Worm (Caenorhabditis elegans) whole organism, L2 larva: Measurements from ENCODE around the gene W06D12.6.

ENCODE experiments used
- C34F6.9 ChIP-seq: fragments of 150-350 bp; optimal IDR thresholded peaks from 2 replicates; lab custom pipeline; 2014; ENCODE audit warnings: missing biosample characterization, missing genetic modification characterization
- R02D3.7 ChIP-seq: fragments of 150-350 bp; optimal IDR thresholded peaks from 2 replicates; lab custom pipeline; 2014; ENCODE audit warnings: missing biosample characterization, missing genetic modification characterization
- Y55F3AM.14 ChIP-seq: fragments of 200-800 bp; sonication (Bioruptor generic); optimal IDR thresholded peaks from 2 replicates; lab custom pipeline; 2018; ENCODE audit warnings: mild to moderate bottlenecking, missing genetic modification characterization, missing compliant biosample characterization
- ZK546.5 ChIP-seq: sonication (generic microtip); optimal IDR thresholded peaks from 2 replicates; lab custom pipeline; 2017; ENCODE audit warnings: missing biosample characterization, missing genetic modification characterization
- alr-1 ChIP-seq: fragments of 150-350 bp; optimal IDR thresholded peaks from 2 replicates; lab custom pipeline; 2014; ENCODE audit warnings: missing biosample characterization, missing genetic modification characterization
- ama-1 ChIP-seq: fragments of 150-350 bp; optimal IDR thresholded peaks from 2 replicates; lab custom pipeline; 2018; ENCODE audit warnings: inconsistent platforms
- ceh-16 ChIP-seq: fragments of 150-350 bp; optimal IDR thresholded peaks from 2 replicates; lab custom pipeline; 2014; ENCODE audit warnings: missing biosample characterization, missing genetic modification characterization
- crh-2 ChIP-seq: sonication (generic microtip); optimal IDR thresholded peaks from 2 replicates; lab custom pipeline; 2017; ENCODE audit warnings: missing biosample characterization, missing genetic modification characterization
- dmd-4 ChIP-seq: sonication (generic microtip); optimal IDR thresholded peaks from 2 replicates; lab custom pipeline; 2017; ENCODE audit warnings: missing biosample characterization, missing genetic modification characterization
- egl-27 ChIP-seq: sonication (generic microtip); optimal IDR thresholded peaks from 3 replicates; lab custom pipeline; 2017; ENCODE audit warnings: missing biosample characterization, missing genetic modification reagents, missing genetic modification characterization
- elt-1 ChIP-seq: fragments of 150-350 bp; optimal IDR thresholded peaks from 2 replicates; lab custom pipeline; 2014; ENCODE audit warnings: missing biosample characterization, missing genetic modification characterization
- elt-3 ChIP-seq: sonication (generic microtip); optimal IDR thresholded peaks from 2 replicates; lab custom pipeline; 2017; ENCODE audit warnings: missing biosample characterization, missing genetic modification characterization
- gmeb-1 ChIP-seq: fragments of 150-350 bp; optimal IDR thresholded peaks from 2 replicates; lab custom pipeline; 2014; ENCODE audit warnings: missing biosample characterization, missing genetic modification characterization
- lin-11 ChIP-seq: fragments of 150-350 bp; sonication (generic microtip); optimal IDR thresholded peaks from 2 replicates; lab custom pipeline; 2014; ENCODE audit warnings: missing biosample characterization, missing genetic modification characterization, inconsistent platforms, mixed read lengths
- lin-13 ChIP-seq: fragments of 150-350 bp; optimal IDR thresholded peaks from 2 replicates; lab custom pipeline; 2014; ENCODE audit warnings: missing biosample characterization, missing genetic modification reagents, missing genetic modification characterization
- lin-39 ChIP-seq: fragments of 150-350 bp; optimal IDR thresholded peaks from 2 replicates; lab custom pipeline; 2014; ENCODE audit warnings: missing biosample characterization, missing genetic modification reagents, missing genetic modification characterization
- lsy-2 ChIP-seq, 2 experiments: fragments of 150-350 bp in 1 of 2; sonication (generic microtip) in 1 of 2; optimal IDR thresholded peaks; 2 replicates each; lab custom pipeline; 2014 to 2017; ENCODE audit warnings: missing biosample characterization in 2 of 2, missing genetic modification characterization in 2 of 2
- mab-5 ChIP-seq: fragments of 150-350 bp; optimal IDR thresholded peaks from 2 replicates; lab custom pipeline; 2014; ENCODE audit warnings: missing biosample characterization, missing genetic modification characterization
- mbf-1 ChIP-seq: sonication (generic microtip); optimal IDR thresholded peaks from 2 replicates; lab custom pipeline; 2017; ENCODE audit warnings: missing biosample characterization, missing genetic modification characterization
- mdl-1 ChIP-seq, 2 experiments: fragments of 150-350 bp in 1 of 2; sonication (generic microtip) in 1 of 2; optimal IDR thresholded peaks; 2 replicates each; lab custom pipeline; 2017; ENCODE audit warnings: missing biosample characterization in 2 of 2, missing genetic modification characterization in 2 of 2
- nhr-12 ChIP-seq: fragments of 150-350 bp; optimal IDR thresholded peaks from 2 replicates; lab custom pipeline; 2014; ENCODE audit warnings: missing biosample characterization, missing genetic modification characterization
- nhr-129 ChIP-seq: fragments of 150-350 bp; optimal IDR thresholded peaks from 2 replicates; lab custom pipeline; 2014; ENCODE audit warnings: missing biosample characterization, missing genetic modification characterization
- nhr-21 ChIP-seq: fragments of 150-350 bp; optimal IDR thresholded peaks from 2 replicates; lab custom pipeline; 2014; ENCODE audit warnings: missing biosample characterization, missing genetic modification characterization
- nhr-23 ChIP-seq: fragments of 150-350 bp; optimal IDR thresholded peaks from 2 replicates; lab custom pipeline; 2014; ENCODE audit warnings: missing biosample characterization, missing genetic modification reagents, missing genetic modification characterization
- nhr-25 ChIP-seq: fragments of 150-350 bp; sonication (generic microtip); optimal IDR thresholded peaks from 3 replicates; lab custom pipeline; 2014; ENCODE audit warnings: missing biosample characterization, missing genetic modification characterization
- nhr-6 ChIP-seq: fragments of 150-350 bp; optimal IDR thresholded peaks from 2 replicates; lab custom pipeline; 2014; ENCODE audit warnings: missing biosample characterization, missing genetic modification characterization
- peb-1 ChIP-seq: fragments of 150-350 bp; optimal IDR thresholded peaks from 2 replicates; lab custom pipeline; 2014; ENCODE audit warnings: missing biosample characterization, missing genetic modification characterization
- skn-1 ChIP-seq: sonication (generic microtip); optimal IDR thresholded peaks from 2 replicates; lab custom pipeline; 2017; ENCODE audit warnings: missing biosample characterization, missing genetic modification characterization
- sma-3 ChIP-seq: sonication (generic microtip); optimal IDR thresholded peaks from 2 replicates; lab custom pipeline; 2016; ENCODE audit warnings: missing genetic modification reagents, missing genetic modification characterization, missing compliant biosample characterization
- sma-9 ChIP-seq, 2 experiments: fragments of 150-350 bp in 1 of 2; sonication (generic microtip) in 1 of 2; optimal IDR thresholded peaks; 2 replicates each; lab custom pipeline; 2014 to 2016; ENCODE audit warnings: missing genetic modification characterization in 2 of 2, mild to moderate bottlenecking in 1 of 2, missing biosample characterization in 1 of 2, missing compliant biosample characterization in 1 of 2, missing genetic modification reagents in 1 of 2, moderate library complexity in 1 of 2
- snpc-4 ChIP-seq: fragments of 150-350 bp; optimal IDR thresholded peaks from 2 replicates; lab custom pipeline; 2014; ENCODE audit warnings: missing biosample characterization, missing genetic modification characterization
- unc-39 ChIP-seq: fragments of 150-350 bp; optimal IDR thresholded peaks from 2 replicates; lab custom pipeline; 2014; ENCODE audit warnings: missing biosample characterization, missing genetic modification characterization
- unc-55 ChIP-seq: fragments of 150-350 bp; sonication (generic microtip); optimal IDR thresholded peaks from 3 replicates; lab custom pipeline; 2014; ENCODE audit warnings: missing biosample characterization, missing genetic modification reagents, missing genetic modification characterization
- unc-62 ChIP-seq: fragments of 150-350 bp; optimal IDR thresholded peaks from 2 replicates; lab custom pipeline; 2014; ENCODE audit warnings: missing biosample characterization, missing genetic modification reagents, missing genetic modification characterization
- zag-1 ChIP-seq: fragments of 150-350 bp; optimal IDR thresholded peaks from 2 replicates; lab custom pipeline; 2014; ENCODE audit warnings: missing biosample characterization, missing genetic modification characterization
- ztf-1 ChIP-seq: fragments of 200-800 bp; sonication (Bioruptor generic); conservative IDR thresholded peaks from 2 replicates; pipeline ENCODE4 v1.3.6; 2022; ENCODE audit warnings: missing genetic modification characterization, missing compliant biosample characterization
- ztf-11 ChIP-seq: sonication (generic microtip); optimal IDR thresholded peaks from 2 replicates; lab custom pipeline; 2017; ENCODE audit warnings: missing biosample characterization, missing genetic modification characterization
- ztf-4 ChIP-seq: fragments of 150-350 bp; optimal IDR thresholded peaks from 2 replicates; lab custom pipeline; 2014; ENCODE audit warnings: missing biosample characterization, missing genetic modification characterization

The W06D12.6 gene

ce11 chrV:17699097-17699496 lies 6.8 kb upstream of the W06D12.6 start, which contains the start of gene Y26G10.4:
Gene Y26G10.4, minus strand, starts transcription at chrV:17699197.
- TF ChIP-seq ceh-16 (tag; lab: Kevin White, UChicago): no peak
- no peak for TF ChIP-seq snpc-4 (tag; lab: Kevin White, UChicago)
- no peak for TF ChIP-seq egl-27
- no peak for TF ChIP-seq ztf-4 (tag; lab: Kevin White, UChicago)
- TF ChIP-seq nhr-129 (tag; lab: Kevin White, UChicago): no peak
- TF ChIP-seq mbf-1 (tag; lab: Kevin White, UChicago): no peak
- no peak for TF ChIP-seq lin-13 (GFP tag; lab: Kevin White, UChicago)
- no peak for TF ChIP-seq sma-3 (GFP tag; lab: Kevin White, UChicago)
- TF ChIP-seq elt-1 (tag; lab: Kevin White, UChicago): no peak
- no peak for TF ChIP-seq zag-1 (tag; lab: Kevin White, UChicago)
- no peak for TF ChIP-seq C34F6.9 (tag; lab: Kevin White, UChicago)
- no peak for TF ChIP-seq ZK546.5
- TF ChIP-seq unc-62 (GFP tag; lab: Kevin White, UChicago): no peak
- TF ChIP-seq elt-3 (tag; lab: Kevin White, UChicago): no peak
- no peak for TF ChIP-seq ztf-11 (tag; lab: Kevin White, UChicago)
- no peak for TF ChIP-seq ztf-1 (GFP tag; lab: Robert Waterston, UW)
- TF ChIP-seq skn-1 (tag; lab: Kevin White, UChicago): no peak
- TF ChIP-seq Y55F3AM.14: no peak
- no peak for TF ChIP-seq dmd-4 (tag; lab: Kevin White, UChicago)

- TF ChIP-seq lin-13 (GFP tag; lab: Kevin White, UChicago) (no peak), lin-11 (tag; lab: Kevin White, UChicago) (no peak), ama-1 (lab: Kevin White, UChicago) (no peak), dmd-4 (tag; lab: Kevin White, UChicago) (no peak), mdl-1 (tag; optimal IDR thresholded peaks at IDR 0.05; lab: Kevin White, UChicago) (no peak), ztf-1 (GFP tag; lab: Robert Waterston, UW) (no peak), peb-1 (no peak), nhr-23 (tag; lab: Kevin White, UChicago) (no peak), ztf-11 (tag; lab: Kevin White, UChicago) (no peak), unc-62 (GFP tag; lab: Kevin White, UChicago) (no peak), gmeb-1 (no peak), nhr-21 (no peak), unc-55 (GFP tag; lab: Kevin White, UChicago) (no peak), sma-9 (GFP tag; optimal IDR thresholded peaks at IDR 0.05; lab: Kevin White, UChicago) (no peak), sma-9 (tag; optimal IDR thresholded peaks at IDR 0.05; lab: Kevin White, UChicago) (no peak), R02D3.7 (tag; lab: Kevin White, UChicago) (no peak), zag-1 (tag; lab: Kevin White, UChicago) (no peak), crh-2 (tag; lab: Kevin White, UChicago) (no peak), elt-3 (tag; lab: Kevin White, UChicago) (no peak), lin-39 (tag; lab: Kevin White, UChicago) (no peak)
- TF ChIP-seq, all 48 proteins: peak for 0
These were observed 6.3 kb upstream of the W06D12.6 start, which contains the start of gene Y26G10.6 for ce11 chrV:17699659-17700058. Gene Y26G10.6, plus strand, starts transcription at chrV:17699959.

ce11 chrV:17700728-17701262 lies 5.1 kb upstream of the W06D12.6 start, which contains the start of the genes Y26G10.5 and srh-32:
Gene Y26G10.5, minus strand, starts transcription at chrV:17700828.
Gene srh-32, plus strand, starts transcription at chrV:17701212.
- no peak for TF ChIP-seq nhr-23 (tag; lab: Kevin White, UChicago)
- no peak for TF ChIP-seq ama-1 (lab: Kevin White, UChicago)
- TF ChIP-seq lsy-2 (tag; optimal IDR thresholded peaks at IDR 0.05; lab: Kevin White, UChicago): no peak
- TF ChIP-seq unc-62 (GFP tag; lab: Kevin White, UChicago): no peak
- TF ChIP-seq lin-13 (GFP tag; lab: Kevin White, UChicago): no peak
- no peak for TF ChIP-seq nhr-25 (tag; lab: Kevin White, UChicago)
- no peak for TF ChIP-seq R02D3.7 (tag; lab: Kevin White, UChicago)
- no peak for TF ChIP-seq nhr-6 (tag; lab: Kevin White, UChicago)
- TF ChIP-seq alr-1 (tag; lab: Kevin White, UChicago): no peak
- no peak for TF ChIP-seq dmd-4 (tag; lab: Kevin White, UChicago)
- TF ChIP-seq unc-39 (tag; lab: Kevin White, UChicago): no peak
- TF ChIP-seq skn-1 (tag; lab: Kevin White, UChicago): no peak
- TF ChIP-seq lin-39 (tag; lab: Kevin White, UChicago): no peak
- TF ChIP-seq unc-55 (GFP tag; lab: Kevin White, UChicago): no peak
- TF ChIP-seq nhr-12: no peak
- no peak for TF ChIP-seq sma-3 (GFP tag; lab: Kevin White, UChicago)
- no peak for TF ChIP-seq gmeb-1
- no peak for TF ChIP-seq mdl-1 (tag; optimal IDR thresholded peaks at IDR 0.05; lab: Kevin White, UChicago)
- no peak for TF ChIP-seq mab-5
- no peak for TF ChIP-seq egl-27
